Fruit fly (Drosophila melanogaster) whole organism, embryonic: ENCODE measurements around the gene Hip14.
A peak's percentile ranks its signal among the peaks of the same experiment; 100 is the strongest.

Experiments
- Abd-B ChIP-seq: fragments of 200-800 bp; sonication (Bioruptor generic); optimal IDR thresholded peaks from 2 replicates; lab custom pipeline; 2018; ENCODE audit warnings: missing biosample characterization, mild to moderate bottlenecking, missing genetic modification characterization, moderate library complexity
- BEAF-32 ChIP-seq: fragments of 200-800 bp; sonication (Bioruptor generic); optimal IDR thresholded peaks from 3 replicates; lab custom pipeline; 2017; ENCODE audit warnings: missing biosample characterization, missing genetic modification characterization, mild to moderate bottlenecking, moderate library complexity, missing genetic modification reagents
- BtbVII ChIP-seq: fragments of 200-800 bp; sonication (Bioruptor generic); optimal IDR thresholded peaks from 3 replicates; lab custom pipeline; 2017; ENCODE audit warnings: missing biosample characterization, mild to moderate bottlenecking, missing genetic modification characterization
- Bteb2 ChIP-seq: fragments of 200-800 bp; sonication (Bioruptor generic); optimal IDR thresholded peaks from 2 replicates; lab custom pipeline; 2016; ENCODE audit warnings: missing biosample characterization, missing genetic modification characterization
- CG10274 ChIP-seq: fragments of 200-800 bp; sonication (Bioruptor generic); optimal IDR thresholded peaks from 3 replicates; lab custom pipeline; 2017; ENCODE audit warnings: missing biosample characterization, mild to moderate bottlenecking, missing genetic modification characterization
- CG11093 ChIP-seq: fragments of 200-800 bp; sonication (Bioruptor generic); IDR thresholded peaks from 3 replicates; pipeline ENCODE4 v1.3.6; 2022; ENCODE audit warnings: missing biosample characterization, missing genetic modification characterization
- CG1233 ChIP-seq: fragments of 200-800 bp; sonication (Bioruptor generic); optimal IDR thresholded peaks from 4 replicates; lab custom pipeline; 2018; ENCODE audit warnings: missing biosample characterization, mild to moderate bottlenecking, missing genetic modification characterization
- CG12744 ChIP-seq: fragments of 200-800 bp; sonication (Bioruptor generic); optimal IDR thresholded peaks from 2 replicates; lab custom pipeline; 2016; ENCODE audit warnings: missing biosample characterization, missing genetic modification characterization
- CG14014 ChIP-seq: fragments of 200-800 bp; sonication (Bioruptor generic); IDR thresholded peaks from 2 replicates; pipeline ENCODE4 v1.3.6; 2022; ENCODE audit warnings: missing biosample characterization, missing genetic modification characterization
- CG14050 ChIP-seq: fragments of 200-800 bp; sonication (Bioruptor generic); IDR thresholded peaks from 3 replicates; pipeline ENCODE4 v1.3.6; 2022; ENCODE audit warnings: missing biosample characterization, missing genetic modification characterization
- CG14441 ChIP-seq: fragments of 200-800 bp; sonication (Bioruptor generic); IDR thresholded peaks from 2 replicates; pipeline ENCODE4 v1.3.6; 2022; ENCODE audit warnings: missing biosample characterization, missing genetic modification characterization
- CG15479 ChIP-seq: fragments of 200-800 bp; sonication (Bioruptor generic); optimal IDR thresholded peaks from 3 replicates; lab custom pipeline; 2019; ENCODE audit warnings: missing biosample characterization, mild to moderate bottlenecking, missing genetic modification characterization, moderate library complexity
- CG17186 ChIP-seq: fragments of 200-800 bp; sonication (Bioruptor generic); optimal IDR thresholded peaks from 3 replicates; lab custom pipeline; 2017; ENCODE audit warnings: missing biosample characterization, missing genetic modification reagents, missing genetic modification characterization
- CG17361 ChIP-seq: fragments of 200-800 bp; sonication (Bioruptor generic); IDR thresholded peaks from 3 replicates; pipeline ENCODE4 v1.3.6; 2022; ENCODE audit warnings: missing biosample characterization, missing genetic modification characterization
- CG30403 ChIP-seq: fragments of 200-800 bp; sonication (Bioruptor generic); optimal IDR thresholded peaks from 3 replicates; lab custom pipeline; 2016; ENCODE audit warnings: missing biosample characterization, missing genetic modification characterization
- CG3281 ChIP-seq: fragments of 200-800 bp; sonication (Bioruptor generic); optimal IDR thresholded peaks from 3 replicates; lab custom pipeline; 2017; ENCODE audit warnings: missing biosample characterization, mild to moderate bottlenecking, missing genetic modification characterization
- CG7745 ChIP-seq: fragments of 200-800 bp; sonication (Bioruptor generic); optimal IDR thresholded peaks from 2 replicates; lab custom pipeline; 2018; ENCODE audit warnings: missing biosample characterization, mild to moderate bottlenecking, missing genetic modification characterization, moderate library complexity
- CG8281 ChIP-seq: fragments of 200-800 bp; sonication (Bioruptor generic); optimal IDR thresholded peaks from 2 replicates; lab custom pipeline; 2018; ENCODE audit warnings: missing biosample characterization, mild to moderate bottlenecking, missing genetic modification characterization, moderate library complexity
- CG9727 ChIP-seq: fragments of 200-800 bp; sonication (Bioruptor generic); optimal IDR thresholded peaks from 3 replicates; lab custom pipeline; 2017; ENCODE audit warnings: missing biosample characterization, mild to moderate bottlenecking, missing genetic modification characterization
- Dll ChIP-seq: fragments of 200-800 bp; sonication (Bioruptor generic); IDR thresholded peaks from 4 replicates; pipeline ENCODE4 v1.3.6; 2022; ENCODE audit warnings: missing biosample characterization, missing genetic modification characterization; ENCODE audit not compliant: partially characterized antibody
- E2f2 ChIP-seq: fragments of 200-800 bp; sonication (Bioruptor generic); IDR thresholded peaks from 2 replicates; pipeline ENCODE4 v1.3.6; 2022; ENCODE audit warnings: missing biosample characterization, missing genetic modification characterization
- Elba2 ChIP-seq: fragments of 200-800 bp; sonication (Bioruptor generic); optimal IDR thresholded peaks from 3 replicates; lab custom pipeline; 2016; ENCODE audit warnings: missing biosample characterization, missing genetic modification characterization
- Ets97D ChIP-seq: fragments of 200-800 bp; sonication (Bioruptor generic); optimal IDR thresholded peaks from 3 replicates; lab custom pipeline; 2016; ENCODE audit warnings: missing biosample characterization, missing genetic modification characterization
- Kr ChIP-seq: fragments of 200-800 bp; sonication (Bioruptor generic); optimal IDR thresholded peaks from 2 replicates; lab custom pipeline; 2017; ENCODE audit warnings: missing biosample characterization, mild to moderate bottlenecking, missing genetic modification characterization
- Lim3 ChIP-seq: fragments of 200-800 bp; sonication (Bioruptor generic); IDR thresholded peaks from 2 replicates; pipeline ENCODE4 v1.3.6; 2022; ENCODE audit warnings: missing biosample characterization, missing genetic modification characterization
- Max ChIP-seq: fragments of 200-800 bp; sonication (Bioruptor generic); optimal IDR thresholded peaks from 2 replicates; lab custom pipeline; 2016; ENCODE audit warnings: missing biosample characterization, mild to moderate bottlenecking, missing genetic modification characterization
- NC2α ChIP-seq: fragments of 200-800 bp; sonication (Bioruptor generic); optimal IDR thresholded peaks from 2 replicates; lab custom pipeline; 2016; ENCODE audit warnings: missing biosample characterization, missing genetic modification characterization
- Oli ChIP-seq: fragments of 200-800 bp; sonication (Bioruptor generic); optimal IDR thresholded peaks from 2 replicates; lab custom pipeline; 2018; ENCODE audit warnings: missing biosample characterization, mild to moderate bottlenecking, missing genetic modification characterization, moderate library complexity
- Opbp ChIP-seq: fragments of 200-800 bp; sonication (Bioruptor generic); IDR thresholded peaks from 3 replicates; pipeline ENCODE4 v1.3.6; 2022; ENCODE audit warnings: missing biosample characterization, missing genetic modification characterization; ENCODE audit not compliant: partially characterized antibody
- amos ChIP-seq: fragments of 200-800 bp; sonication (Bioruptor generic); IDR thresholded peaks from 2 replicates; pipeline ENCODE4 v1.3.6; 2022; ENCODE audit warnings: missing biosample characterization, missing genetic modification characterization; ENCODE audit not compliant: partially characterized antibody
- br ChIP-seq: fragments of >200 bp; optimal IDR thresholded peaks from 2 replicates; lab custom pipeline; 2017
- cad ChIP-seq: fragments of >200 bp; optimal IDR thresholded peaks from 2 replicates; lab custom pipeline; 2017; ENCODE audit warnings: missing biosample characterization, missing genetic modification characterization
- ewg ChIP-seq: fragments of 200-800 bp; sonication (Bioruptor generic); optimal IDR thresholded peaks from 3 replicates; lab custom pipeline; 2017; ENCODE audit warnings: mild to moderate bottlenecking, missing biosample characterization, missing genetic modification reagents, missing genetic modification characterization
- fd3F ChIP-seq: fragments of 200-800 bp; sonication (Bioruptor generic); optimal IDR thresholded peaks from 2 replicates; lab custom pipeline; 2018; ENCODE audit warnings: missing biosample characterization, mild to moderate bottlenecking, missing genetic modification characterization, moderate library complexity
- hbn ChIP-seq: fragments of 200-800 bp; sonication (Bioruptor generic); IDR thresholded peaks from 2 replicates; pipeline ENCODE4 v1.3.6; 2022; ENCODE audit warnings: missing biosample characterization, missing genetic modification characterization; ENCODE audit not compliant: partially characterized antibody
- her ChIP-seq: fragments of 200-800 bp; sonication (Bioruptor generic); optimal IDR thresholded peaks from 2 replicates; lab custom pipeline; 2016; ENCODE audit warnings: missing biosample characterization, missing genetic modification characterization
- insv ChIP-seq, 2 experiments: fragments of 200-800 bp; sonication (Bioruptor generic); optimal IDR thresholded peaks; 3 replicates each; lab custom pipeline; 2016 to 2018; ENCODE audit warnings: missing biosample characterization in 2 of 2, missing genetic modification characterization in 2 of 2
- inv ChIP-seq: fragments of 200-800 bp; sonication (Bioruptor generic); IDR thresholded peaks from 2 replicates; pipeline ENCODE4 v1.3.6; 2022; ENCODE audit warnings: missing biosample characterization, missing genetic modification characterization; ENCODE audit not compliant: partially characterized antibody
- mam ChIP-seq: fragments of 200-800 bp; sonication (Bioruptor generic); optimal IDR thresholded peaks from 3 replicates; lab custom pipeline; 2016; ENCODE audit warnings: missing biosample characterization, missing genetic modification characterization
- onecut ChIP-seq: fragments of 200-800 bp; sonication (Bioruptor generic); IDR thresholded peaks from 2 replicates; pipeline ENCODE4 v1.3.6; 2022; ENCODE audit warnings: missing biosample characterization, missing genetic modification characterization
- org-1 ChIP-seq: fragments of 200-800 bp; sonication (Bioruptor generic); optimal IDR thresholded peaks from 2 replicates; lab custom pipeline; 2017; ENCODE audit warnings: missing biosample characterization, missing genetic modification characterization
- p53 ChIP-seq: fragments of 200-800 bp; sonication (Bioruptor generic); optimal IDR thresholded peaks from 2 replicates; lab custom pipeline; 2016; ENCODE audit warnings: missing biosample characterization, missing genetic modification characterization
- peb ChIP-seq: fragments of 200-800 bp; sonication (Bioruptor generic); IDR thresholded peaks from 2 replicates; pipeline ENCODE4 v1.3.6; 2022; ENCODE audit warnings: missing biosample characterization, missing genetic modification characterization
- run ChIP-seq: fragments of 200-800 bp; sonication (Bioruptor generic); optimal IDR thresholded peaks from 3 replicates; lab custom pipeline; 2018; ENCODE audit warnings: missing biosample characterization, mild to moderate bottlenecking, missing genetic modification characterization
- shn ChIP-seq: fragments of 200-800 bp; sonication (Bioruptor generic); optimal IDR thresholded peaks from 3 replicates; lab custom pipeline; 2016; ENCODE audit warnings: missing biosample characterization, missing genetic modification characterization
- sisA ChIP-seq: fragments of 200-800 bp; sonication (Bioruptor generic); IDR thresholded peaks from 2 replicates; pipeline ENCODE4 v1.3.6; 2022; ENCODE audit warnings: missing biosample characterization, missing genetic modification characterization
- sr ChIP-seq: fragments of 200-800 bp; sonication (Bioruptor generic); IDR thresholded peaks from 3 replicates; pipeline ENCODE4 v1.3.6; 2022; ENCODE audit warnings: missing biosample characterization, missing genetic modification characterization
- sug ChIP-seq: fragments of 200-800 bp; optimal IDR thresholded peaks from 2 replicates; lab custom pipeline; 2019; ENCODE audit warnings: missing biosample characterization, mild to moderate bottlenecking, missing genetic modification characterization, moderate library complexity
- tll ChIP-seq, 2 experiments: fragments of 200-800 bp in 1 of 2; fragments of >200 bp in 1 of 2; sonication (Bioruptor generic) in 1 of 2; optimal IDR thresholded peaks; 2 replicates each; lab custom pipeline; 2017 to 2019; ENCODE audit warnings: missing biosample characterization in 2 of 2, missing genetic modification characterization in 2 of 2, mild to moderate bottlenecking in 1 of 2, moderate library complexity in 1 of 2
- ttk ChIP-seq: fragments of 200-800 bp; sonication (Bioruptor generic); IDR thresholded peaks from 2 replicates; pipeline ENCODE4 v2.1.2; 2022; ENCODE audit warnings: missing biosample characterization, missing genetic modification characterization

The Hip14 gene

dm6 chr3L:15956448-15957010 is 31.5 kb upstream of the Hip14 start, which contains the start of gene elgi (continued):
- TF ChIP-seq Bteb2 (GFP tag; lab: Kevin White, UChicago) (peak; percentile 65), BtbVII (no peak), insv (GFP tag; optimal IDR thresholded peaks at IDR 0.05; lab: Kevin White, UChicago) (no peak), CG8281 (tag; lab: Kevin White, UChicago) (no peak), CG30403 (peak; percentile 76), onecut (GFP tag; lab: Robert Waterston, UW) (no peak), hbn (no peak), CG14014 (GFP tag; lab: Robert Waterston, UW) (0 out of 2 replicates have a peak, but pooled peaks have one; percentile 22), CG10274 (GFP tag; lab: Kevin White, UChicago) (no peak), inv (GFP tag; lab: Robert Waterston, UW) (no peak), peb (GFP tag; lab: Robert Waterston, UW) (no peak), mam (GFP tag; lab: Kevin White, UChicago) (peak; percentile 85), Max (peak; percentile 43), Lim3 (GFP tag; lab: Robert Waterston, UW) (no peak), CG14441 (GFP tag; lab: Robert Waterston, UW) (peak; percentile 45; the same call in 1 of the 2 replicates), p53 (no peak), CG17186 (no peak), ttk (GFP tag; lab: Robert Waterston, UW) (no peak), sug (peak; percentile 58), run (no peak), shn (GFP tag; lab: Kevin White, UChicago) (peak; percentile 57), her (GFP tag; lab: Kevin White, UChicago) (peak; percentile 60), Ets97D (GFP tag; lab: Kevin White, UChicago) (peak; percentile 53), CG14050 (GFP tag; lab: Robert Waterston, UW) (no peak), amos (GFP tag; lab: Robert Waterston, UW) (peak; percentile 18; the same call in 1 of the 2 replicates), BEAF-32 (peak; percentile 12), CG12744 (GFP tag; lab: Kevin White, UChicago) (peak; percentile 18), tll (GFP tag; optimal IDR thresholded peaks at IDR 0.05; lab: Kevin White, UChicago) (no peak), CG17361 (no peak; the same call in 2 of the 3 replicates), cad (GFP tag; lab: Kevin White, UChicago) (no peak), CG11093 (no peak), Abd-B (GFP tag; lab: Kevin White, UChicago) (no peak), CG15479 (no peak), NC2α (GFP tag; lab: Kevin White, UChicago) (peak; percentile 1), E2f2 (GFP tag; lab: Robert Waterston, UW) (peak; percentile 35; the same call in 1 of the 2 replicates), sr (GFP tag; lab: Robert Waterston, UW) (no peak), fd3F (peak; percentile 17), ewg (no peak), CG1233 (GFP tag; lab: Kevin White, UChicago) (peak; percentile 50), Opbp (GFP tag; lab: Robert Waterston, UW) (0 out of 3 replicates have a peak, but pooled peaks have one; percentile 18), sisA (GFP tag; lab: Robert Waterston, UW) (0 out of 2 replicates have a peak, but pooled peaks have one; percentile 25), CG7745 (no peak), Oli (tag; lab: Kevin White, UChicago) (no peak), Elba2 (GFP tag; lab: Kevin White, UChicago) (peak; percentile 11), Dll (GFP tag; lab: Robert Waterston, UW) (no peak), org-1 (GFP tag; lab: Kevin White, UChicago) (no peak), Kr (no peak), CG9727 (no peak), br (no peak), CG3281 (GFP tag; lab: Kevin White, UChicago) (peak; percentile 43)
